Worm (Caenorhabditis elegans) whole organism, L3 larva: ENCODE results near the gene cyk-1.

Experiments
- lin-39 ChIP-seq: fragments of 150-350 bp; optimal IDR thresholded peaks from 2 replicates; lab custom pipeline; 2018; ENCODE audit warnings: missing biosample characterization, missing genetic modification reagents, missing genetic modification characterization
- pqm-1 ChIP-seq: fragments of 150-350 bp; optimal IDR thresholded peaks from 2 replicates; lab custom pipeline; 2017; ENCODE audit warnings: missing biosample characterization, missing genetic modification characterization, inconsistent platforms

DNA sequence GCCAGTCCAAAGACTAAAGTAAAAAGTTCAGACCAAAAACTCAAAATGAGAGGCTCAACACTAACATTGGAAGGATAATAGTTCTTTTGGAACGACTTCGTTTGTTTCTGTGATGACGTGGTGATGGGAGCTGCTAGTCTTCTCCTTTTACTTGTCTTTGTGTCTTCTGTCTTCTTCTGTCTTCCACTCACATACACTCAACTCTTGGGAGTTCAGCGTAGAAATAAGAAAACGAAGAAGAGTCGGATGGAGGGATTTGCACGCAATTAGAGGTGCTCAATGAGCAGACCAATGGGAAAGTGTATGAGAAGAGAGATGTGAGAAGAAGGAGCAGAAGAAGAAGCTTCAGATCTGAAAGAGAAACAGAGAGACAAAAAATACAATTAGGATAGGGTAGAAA, 16.9 kb downstream of the cyk-1 start:
- TF ChIP-seq pqm-1 (no peak), lin-39 (tag; lab: Kevin White, UChicago) (no peak)
